Worm (Caenorhabditis elegans): ENCODE results near the gene C43H6.4.

The C43H6.4 gene

DNA sequence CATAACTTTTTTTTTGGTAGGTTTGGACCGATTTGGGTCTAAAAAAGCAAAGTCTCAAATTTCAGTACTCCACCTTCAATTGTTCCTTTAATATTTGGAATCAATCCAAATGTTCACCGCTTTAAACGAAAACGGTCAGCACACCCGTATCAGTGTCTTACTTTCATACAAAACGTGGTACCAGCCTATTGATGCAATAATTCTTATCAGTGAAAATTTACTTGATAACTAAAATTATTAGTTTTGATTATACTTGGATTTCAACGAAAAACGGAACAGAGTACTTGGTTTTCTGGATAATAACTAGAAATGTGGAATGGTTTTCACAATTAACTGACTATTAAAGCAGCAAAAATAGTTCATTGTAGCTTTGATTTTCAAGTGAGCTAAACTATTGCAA, 33.2 kb upstream of the C43H6.4 start:
- TF ChIP-seq nfya-1 (tag; optimal IDR thresholded peaks at IDR 0.05; ENCODE audit: insufficient read depth) (no peak), ceh-9 (tag; optimal IDR thresholded peaks at IDR 0.05) (no peak), pqm-1 (tag; optimal IDR thresholded peaks at IDR 0.05) (peak; percentile 88), elt-2 (tag; optimal IDR thresholded peaks at IDR 0.05) (peak; percentile 84)

DNA sequence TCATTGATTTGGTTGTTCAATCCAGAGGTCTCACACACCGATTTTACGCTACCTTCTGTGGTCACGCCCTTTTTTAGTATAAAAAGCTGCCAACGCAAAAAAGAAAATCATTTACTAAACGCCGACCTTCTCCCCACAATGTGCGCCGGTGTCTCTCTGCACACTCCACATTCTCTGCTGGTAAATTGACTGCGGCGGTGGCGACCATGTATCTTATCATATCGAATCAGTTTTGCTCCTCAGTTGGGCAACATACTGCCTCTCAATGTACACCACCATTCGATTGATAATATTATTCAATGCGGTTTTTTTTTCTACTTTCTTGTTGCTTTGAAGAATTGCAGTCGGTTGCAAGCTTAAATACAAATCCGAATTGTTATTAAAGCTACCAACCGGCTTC, 31.7 kb upstream of the C43H6.4 start:
- TF ChIP-seq fkh-10 (GFP tag; optimal IDR thresholded peaks at IDR 0.05): no peak
- TF ChIP-seq lin-15B (tag; optimal IDR thresholded peaks at IDR 0.05): no peak
- TF ChIP-seq ztf-11 (tag; optimal IDR thresholded peaks at IDR 0.05): no peak
- TF ChIP-seq lsy-12 (tag; optimal IDR thresholded peaks at IDR 0.05): no peak
- TF ChIP-seq zag-1 (tag; optimal IDR thresholded peaks at IDR 0.05): no peak
- TF ChIP-seq elt-2 (tag; optimal IDR thresholded peaks at IDR 0.05): peak; percentile 81
- TF ChIP-seq pqm-1 (tag; optimal IDR thresholded peaks at IDR 0.05): peak; percentile 69
- TF ChIP-seq pha-4 (tag; optimal IDR thresholded peaks at IDR 0.05): peak; percentile 18
- TF ChIP-seq nhr-76 (tag; optimal IDR thresholded peaks at IDR 0.05): no peak
- TF ChIP-seq nhr-28 (tag; optimal IDR thresholded peaks at IDR 0.05): no peak
- TF ChIP-seq ceh-9 (tag; optimal IDR thresholded peaks at IDR 0.05): no peak
- TF ChIP-seq nhr-77 (tag; optimal IDR thresholded peaks at IDR 0.05): no peak
- TF ChIP-seq daf-12 (tag; optimal IDR thresholded peaks at IDR 0.05): no peak
- TF ChIP-seq nfya-1 (tag; optimal IDR thresholded peaks at IDR 0.05; ENCODE audit: insufficient read depth): no peak
- no peak for TF ChIP-seq eor-1 (tag; optimal IDR thresholded peaks at IDR 0.05)
- no peak for TF ChIP-seq snpc-4 (tag; optimal IDR thresholded peaks at IDR 0.05)

DNA sequence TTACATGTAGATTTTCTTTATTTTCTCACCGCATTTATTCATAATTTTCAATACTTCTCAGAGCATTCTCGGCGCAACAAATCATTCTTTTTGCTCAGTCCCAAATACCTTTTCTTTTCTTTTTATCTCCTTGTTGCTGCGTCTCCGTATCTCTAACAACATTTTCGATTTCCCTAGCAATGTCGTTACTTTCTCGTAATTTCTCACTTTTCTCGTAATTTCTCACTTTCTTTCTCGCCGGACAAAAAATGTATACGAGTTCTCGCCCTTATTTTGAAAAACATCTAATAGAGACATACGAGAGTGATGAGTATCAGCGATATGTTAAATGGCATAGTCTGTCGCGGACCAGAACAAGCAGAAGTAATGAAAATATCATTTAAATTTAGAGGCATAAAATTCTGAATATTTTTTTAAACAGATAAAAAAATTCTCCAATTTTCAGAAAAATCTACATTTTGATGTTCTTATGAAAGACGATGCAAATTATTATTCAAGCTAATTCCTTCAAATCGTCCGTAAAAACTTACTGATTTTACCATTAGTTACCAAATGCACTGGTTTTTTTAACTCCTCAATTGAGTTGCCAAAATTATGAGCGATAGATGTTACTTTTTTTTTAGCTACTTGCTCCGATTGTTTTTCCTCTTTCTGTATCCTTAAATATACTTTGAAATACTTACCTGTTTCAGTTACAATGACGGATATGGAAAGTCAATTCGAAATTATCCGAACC, 28.4 kb upstream of the C43H6.4 start, which contains the start of gene F47G3.3:
Gene F47G3.3 (plus strand): TSS at position 686 of the 736 bp plus-strand sequence.
- no peak for TF ChIP-seq pqm-1 (tag; optimal IDR thresholded peaks at IDR 0.05)
- TF ChIP-seq sea-2 (GFP tag; optimal IDR thresholded peaks at IDR 0.05): no peak
- TF ChIP-seq nhr-12 (tag; optimal IDR thresholded peaks at IDR 0.05): no peak
- TF ChIP-seq nhr-67 (tag; optimal IDR thresholded peaks at IDR 0.05): no peak
- TF ChIP-seq lsy-12 (tag; optimal IDR thresholded peaks at IDR 0.05): no peak
- no peak for TF ChIP-seq nhr-28 (tag; optimal IDR thresholded peaks at IDR 0.05)
- TF ChIP-seq fkh-10 (GFP tag; optimal IDR thresholded peaks at IDR 0.05): no peak
- TF ChIP-seq tbx-2 (tag; optimal IDR thresholded peaks at IDR 0.05): no peak
- TF ChIP-seq daf-12 (tag; optimal IDR thresholded peaks at IDR 0.05): no peak
- TF ChIP-seq mml-1 (tag; optimal IDR thresholded peaks at IDR 0.05): no peak
- no peak for TF ChIP-seq nhr-11 (tag; optimal IDR thresholded peaks at IDR 0.05)
- no peak for TF ChIP-seq ceh-28 (tag; optimal IDR thresholded peaks at IDR 0.05)
- no peak for TF ChIP-seq hmg-11 (tag; optimal IDR thresholded peaks at IDR 0.05)
- TF ChIP-seq ama-1 (optimal IDR thresholded peaks at IDR 0.05): no peak
- TF ChIP-seq pha-4 (tag; optimal IDR thresholded peaks at IDR 0.05): no peak
- no peak for TF ChIP-seq jun-1 (tag; optimal IDR thresholded peaks at IDR 0.05)

DNA sequence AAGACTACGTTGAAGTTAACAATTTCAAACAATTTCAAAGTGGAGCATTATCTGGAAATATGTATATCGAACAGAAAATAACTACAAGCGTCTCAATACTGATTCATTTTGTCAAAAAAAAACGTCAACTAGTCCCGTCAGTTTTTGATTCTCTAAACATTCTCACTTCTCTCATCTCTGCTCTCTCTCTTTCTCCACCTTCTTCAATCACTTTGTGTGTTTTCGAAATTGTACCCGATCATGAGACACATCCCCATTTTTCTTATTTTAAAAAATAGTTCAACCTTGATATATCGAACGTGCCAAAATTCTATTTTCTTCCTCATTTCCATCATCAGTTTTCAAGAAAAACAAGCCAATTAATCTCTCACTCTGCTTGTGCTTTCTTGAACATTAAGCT, 23.0 kb upstream of the C43H6.4 start:
- no peak for TF ChIP-seq fkh-10 (GFP tag; optimal IDR thresholded peaks at IDR 0.05)

DNA sequence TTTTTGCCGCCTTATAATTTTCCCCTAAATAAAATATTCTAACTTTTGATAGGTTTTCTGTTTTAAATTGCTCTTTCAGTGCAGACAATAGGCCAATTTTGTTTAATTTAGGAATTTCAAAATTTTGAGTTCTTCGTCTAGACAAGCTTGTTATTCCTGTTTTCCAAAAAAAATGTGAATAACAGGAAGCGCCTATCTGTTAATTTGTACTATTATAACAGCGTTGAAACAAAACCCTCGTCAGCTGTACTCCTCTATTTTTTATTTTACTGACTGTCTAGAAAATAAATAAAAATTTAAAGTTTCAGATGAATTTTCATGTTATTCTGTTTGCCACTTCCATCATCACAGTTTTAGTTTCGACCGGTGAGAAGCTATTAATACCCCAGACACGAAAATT, 22.5 kb upstream of the C43H6.4 start, which contains the start of gene F47G3.4:
Gene F47G3.4 (plus strand): TSS at position 301 of the 400 bp plus-strand sequence.
- TF ChIP-seq jun-1 (tag; optimal IDR thresholded peaks at IDR 0.05) (no peak), nhr-77 (tag; optimal IDR thresholded peaks at IDR 0.05) (no peak), nhr-23 (tag; optimal IDR thresholded peaks at IDR 0.05) (no peak), ceh-16 (tag; optimal IDR thresholded peaks at IDR 0.05) (no peak), eor-1 (tag; optimal IDR thresholded peaks at IDR 0.05) (no peak), unc-39 (tag; optimal IDR thresholded peaks at IDR 0.05) (no peak), mml-1 (tag; optimal IDR thresholded peaks at IDR 0.05) (no peak), nhr-76 (tag; optimal IDR thresholded peaks at IDR 0.05) (no peak), elt-1 (tag; optimal IDR thresholded peaks at IDR 0.05) (no peak), unc-62 (GFP tag; optimal IDR thresholded peaks at IDR 0.05) (no peak), nhr-43 (tag; optimal IDR thresholded peaks at IDR 0.05; ENCODE audit: poor library complexity, severe bottlenecking) (no peak)

Data from whole organism, L3 larva.